Fruit fly (Drosophila melanogaster): ENCODE measurements around the gene CG2930.
A peak's percentile ranks its signal among the peaks of the same experiment; 100 is the strongest.

Gene CG2930

DNA sequence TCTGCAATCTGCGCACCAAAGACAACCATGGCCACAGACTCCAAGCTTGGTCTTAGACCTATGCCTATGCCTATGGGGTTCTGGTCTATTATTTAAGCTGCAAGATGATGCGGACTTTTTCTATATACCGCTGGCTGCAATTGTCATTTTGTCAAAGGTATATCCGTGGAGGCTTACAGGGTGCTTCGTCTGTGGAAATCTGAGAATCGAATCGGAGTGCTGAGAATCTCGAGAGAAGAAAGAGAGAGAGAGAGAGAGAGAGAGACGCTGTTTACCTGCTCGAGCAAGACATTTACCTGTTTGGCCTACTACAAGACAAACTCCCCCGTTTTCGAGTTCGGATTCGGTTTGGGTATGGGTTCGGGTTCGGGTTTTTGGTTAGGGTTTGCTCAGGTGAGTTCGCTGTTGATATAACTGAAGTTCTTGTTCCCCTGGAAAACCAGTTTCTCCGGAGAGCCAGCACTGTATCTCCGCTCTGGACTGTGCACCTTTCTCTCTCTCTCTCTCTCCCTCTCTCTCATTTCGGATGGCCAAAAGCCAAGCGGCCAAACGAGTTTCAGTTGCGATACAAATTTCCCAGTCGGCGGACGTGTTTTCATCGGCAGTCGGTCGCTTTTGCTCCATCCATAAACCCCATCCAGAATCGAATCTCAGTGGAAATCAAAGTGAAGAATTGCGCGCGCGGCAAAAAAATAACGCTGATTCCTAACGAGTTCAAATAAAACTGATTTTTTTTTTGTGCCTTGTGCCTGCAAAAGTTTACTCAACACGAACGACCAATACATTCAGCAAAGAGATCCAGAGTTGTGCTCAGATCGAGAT, 23.2 kb upstream of the CG2930 start (continued):
- TF ChIP-seq CG1647 (GFP tag; optimal IDR thresholded peaks at IDR 0.05): no peak
- no peak for TF ChIP-seq Optix (GFP tag; IDR thresholded peaks at IDR 0.05)
- no peak for TF ChIP-seq ems (GFP tag; optimal IDR thresholded peaks at IDR 0.05)
- no peak for TF ChIP-seq cas (GFP tag; IDR thresholded peaks at IDR 0.05)
- TF ChIP-seq fd3F (GFP tag; optimal IDR thresholded peaks at IDR 0.05): no peak
- peak; percentile 33 for TF ChIP-seq CG6765 (GFP tag; optimal IDR thresholded peaks at IDR 0.05)
- TF ChIP-seq CG10431 (GFP tag; optimal IDR thresholded peaks at IDR 0.05): no peak
- TF ChIP-seq CG13775 (GFP tag; optimal IDR thresholded peaks at IDR 0.05): no peak
- no peak for TF ChIP-seq Poxn (GFP tag; IDR thresholded peaks at IDR 0.05)
- no peak for TF ChIP-seq sima (GFP tag; optimal IDR thresholded peaks at IDR 0.05)
- peak; percentile 75; the same call in 2 of the 3 replicates for TF ChIP-seq ci (GFP tag; IDR thresholded peaks at IDR 0.05)
- TF ChIP-seq CG31365 (tag; optimal IDR thresholded peaks at IDR 0.05): peak; percentile 36
- peak; percentile 96 for TF ChIP-seq CG12769 (tag; optimal IDR thresholded peaks at IDR 0.05)
- no peak for TF ChIP-seq TFAM (GFP tag; optimal IDR thresholded peaks at IDR 0.05)
- TF ChIP-seq slp2 (GFP tag; optimal IDR thresholded peaks at IDR 0.05): no peak
- no peak for TF ChIP-seq cad (GFP tag; optimal IDR thresholded peaks at IDR 0.05)
- TF ChIP-seq Antp (GFP tag; optimal IDR thresholded peaks at IDR 0.05): no peak
- no peak for TF ChIP-seq B-H1 (GFP tag; IDR thresholded peaks at IDR 0.05)
- no peak for TF ChIP-seq toy (GFP tag; IDR thresholded peaks at IDR 0.05)
- no peak for TF ChIP-seq CG32772 (GFP tag; IDR thresholded peaks at IDR 0.05)
- TF ChIP-seq Nf-YB (GFP tag; optimal IDR thresholded peaks at IDR 0.05): no peak
- no peak for TF ChIP-seq CG3995 (GFP tag; optimal IDR thresholded peaks at IDR 0.05)
- TF ChIP-seq pho (GFP tag; optimal IDR thresholded peaks at IDR 0.05): no peak
- no peak for TF ChIP-seq tap (tag; optimal IDR thresholded peaks at IDR 0.05)
- TF ChIP-seq klu (GFP tag; IDR thresholded peaks at IDR 0.05): no peak
- no peak for TF ChIP-seq CG31224 (GFP tag; IDR thresholded peaks at IDR 0.05)
- no peak for TF ChIP-seq CG10462 (GFP tag; optimal IDR thresholded peaks at IDR 0.05)
- no peak for TF ChIP-seq CG4360 (GFP tag; IDR thresholded peaks at IDR 0.05)
- no peak for TF ChIP-seq vnd (GFP tag; IDR thresholded peaks at IDR 0.05; ENCODE audit: partially characterized antibody)
- TF ChIP-seq tna (GFP tag; IDR thresholded peaks at IDR 0.05; ENCODE audit: partially characterized antibody): no peak
- 0 out of 2 replicates have a peak, but pooled peaks have one; percentile 28 for TF ChIP-seq Drgx (GFP tag; IDR thresholded peaks at IDR 0.05)
- peak; percentile 31 for TF ChIP-seq caup (GFP tag; optimal IDR thresholded peaks at IDR 0.05; ENCODE audit: severe bottlenecking)
- 0 out of 3 replicates have a peak, but pooled peaks have one; percentile 34 for TF ChIP-seq CG14050 (GFP tag; IDR thresholded peaks at IDR 0.05)
- TF ChIP-seq kni (GFP tag; optimal IDR thresholded peaks at IDR 0.05): peak; percentile 93
- no peak for TF ChIP-seq CG4854 (GFP tag; optimal IDR thresholded peaks at IDR 0.05)
- TF ChIP-seq btn (GFP tag; optimal IDR thresholded peaks at IDR 0.05): no peak
- TF ChIP-seq dati (GFP tag; IDR thresholded peaks at IDR 0.05): no peak
- TF ChIP-seq Lpt (GFP tag; optimal IDR thresholded peaks at IDR 0.05): no peak
- TF ChIP-seq abd-A (tag; optimal IDR thresholded peaks at IDR 0.05): no peak
- no peak for TF ChIP-seq CG8944 (GFP tag; optimal IDR thresholded peaks at IDR 0.05)
- TF ChIP-seq gsb (GFP tag; IDR thresholded peaks at IDR 0.05): no peak
- no peak for TF ChIP-seq CG9817 (tag; optimal IDR thresholded peaks at IDR 0.05)
- TF ChIP-seq Atf6 (GFP tag; IDR thresholded peaks at IDR 0.05): peak; percentile 63
- TF ChIP-seq CG14014 (GFP tag; IDR thresholded peaks at IDR 0.05): peak; percentile 6; the same call in 1 of the 2 replicates
- peak; percentile 51; the same call in 2 of the 3 replicates for TF ChIP-seq zen2 (GFP tag; IDR thresholded peaks at IDR 0.05; ENCODE audit: partially characterized antibody)
- no peak for TF ChIP-seq stwl (tag; optimal IDR thresholded peaks at IDR 0.05)
- TF ChIP-seq Ada2b (GFP tag; IDR thresholded peaks at IDR 0.05): no peak
- TF ChIP-seq CG18011 (GFP tag; optimal IDR thresholded peaks at IDR 0.05): no peak
- TF ChIP-seq Max (GFP tag; optimal IDR thresholded peaks at IDR 0.05): no peak
- TF ChIP-seq Kr (GFP tag; optimal IDR thresholded peaks at IDR 0.05): peak; percentile 75

Data from whole organism, embryonic.